Fruit fly (Drosophila melanogaster): ENCODE measurements around the gene Cp15.

The Cp15 gene

DNA sequence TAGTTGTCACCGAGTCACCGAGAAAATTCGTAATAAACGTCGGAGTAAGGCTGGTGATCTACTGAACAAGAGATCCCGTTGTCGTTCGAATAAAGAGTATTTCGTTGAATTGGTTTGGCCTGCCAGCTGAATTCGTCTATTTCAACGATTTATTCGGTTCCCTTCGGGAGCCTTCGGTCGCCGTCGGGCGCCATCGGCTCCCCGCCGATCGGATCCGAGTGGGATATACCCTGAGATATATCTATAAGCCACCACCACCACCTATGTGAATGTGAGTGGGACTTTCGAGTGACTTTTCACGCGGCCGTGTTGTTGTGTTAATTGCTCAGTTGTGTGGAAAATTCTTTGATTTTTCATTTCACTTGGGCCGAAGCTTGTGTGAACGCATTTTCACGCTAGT, 16.9 kb downstream of the Cp15 start, which contains the start of gene Prm:
Prm (minus strand) TSS at position 101 of the 400 bp plus-strand sequence.
- TF ChIP-seq rgr (GFP tag; optimal IDR thresholded peaks at IDR 0.05) = no peak
- TF ChIP-seq Hr78 (GFP tag; optimal IDR thresholded peaks at IDR 0.05) = no peak
- no peak for TF ChIP-seq dl (GFP tag; optimal IDR thresholded peaks at IDR 0.05; ENCODE audit: insufficient read depth in 1 of 2, partially characterized antibody in 2 of 2)
- no peak for TF ChIP-seq Hnf4 (GFP tag; optimal IDR thresholded peaks at IDR 0.05)

DNA sequence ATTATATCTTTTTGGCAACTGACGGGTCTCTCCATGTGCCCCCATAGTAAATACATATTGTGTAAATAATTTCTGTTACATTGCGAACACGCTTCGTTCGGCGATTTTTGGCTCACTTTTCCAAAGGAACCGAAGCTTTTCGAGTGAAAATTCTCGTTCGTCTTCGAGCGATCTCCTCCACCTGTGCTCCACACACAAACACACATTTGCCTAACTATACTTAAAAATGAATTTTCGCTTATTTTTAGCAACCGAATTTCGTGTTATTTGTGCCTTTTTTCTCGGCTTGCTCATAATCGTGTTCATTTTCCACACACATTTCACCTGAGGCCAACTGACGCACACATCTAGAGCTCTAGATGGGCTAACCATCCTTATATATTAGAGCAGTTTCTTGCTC, 18.2 kb downstream of the Cp15 start:
- TF ChIP-seq Rel (GFP tag; optimal IDR thresholded peaks at IDR 0.05) = no peak
- TF ChIP-seq Rel (tag; optimal IDR thresholded peaks at IDR 0.05) = no peak
- TF ChIP-seq woc (GFP tag; optimal IDR thresholded peaks at IDR 0.05) = no peak
- TF ChIP-seq ey (GFP tag; optimal IDR thresholded peaks at IDR 0.05) = no peak
- TF ChIP-seq psq (GFP tag; optimal IDR thresholded peaks at IDR 0.05) = no peak
- no peak for TF ChIP-seq pan (optimal IDR thresholded peaks at IDR 0.05)
- TF ChIP-seq dl (GFP tag; optimal IDR thresholded peaks at IDR 0.05; ENCODE audit: insufficient read depth in 1 of 2, partially characterized antibody in 2 of 2) = no peak
- TF ChIP-seq Sp1 (GFP tag; optimal IDR thresholded peaks at IDR 0.05) = no peak
- no peak for TF ChIP-seq GATAd (GFP tag; optimal IDR thresholded peaks at IDR 0.05)
- no peak for TF ChIP-seq Hr78 (GFP tag; optimal IDR thresholded peaks at IDR 0.05)
- no peak for TF ChIP-seq CG9705 (GFP tag; optimal IDR thresholded peaks at IDR 0.05)
- no peak for TF ChIP-seq fru (GFP tag; optimal IDR thresholded peaks at IDR 0.05)
- no peak for TF ChIP-seq dsf (GFP tag; optimal IDR thresholded peaks at IDR 0.05; ENCODE audit: borderline replicate concordance)
- TF ChIP-seq Mio (GFP tag; optimal IDR thresholded peaks at IDR 0.05) = no peak
- TF ChIP-seq Abd-B (GFP tag; optimal IDR thresholded peaks at IDR 0.05) = no peak
- TF ChIP-seq brk (GFP tag; optimal IDR thresholded peaks at IDR 0.05) = no peak
- TF ChIP-seq Vsx2 (GFP tag; optimal IDR thresholded peaks at IDR 0.05; ENCODE audit: partially characterized antibody) = no peak
- no peak for TF ChIP-seq Dif (GFP tag; optimal IDR thresholded peaks at IDR 0.05; ENCODE audit: partially characterized antibody)
- TF ChIP-seq Jra (GFP tag; optimal IDR thresholded peaks at IDR 0.05) = no peak
- no peak for TF ChIP-seq HLH106 (tag; optimal IDR thresholded peaks at IDR 0.05)

DNA sequence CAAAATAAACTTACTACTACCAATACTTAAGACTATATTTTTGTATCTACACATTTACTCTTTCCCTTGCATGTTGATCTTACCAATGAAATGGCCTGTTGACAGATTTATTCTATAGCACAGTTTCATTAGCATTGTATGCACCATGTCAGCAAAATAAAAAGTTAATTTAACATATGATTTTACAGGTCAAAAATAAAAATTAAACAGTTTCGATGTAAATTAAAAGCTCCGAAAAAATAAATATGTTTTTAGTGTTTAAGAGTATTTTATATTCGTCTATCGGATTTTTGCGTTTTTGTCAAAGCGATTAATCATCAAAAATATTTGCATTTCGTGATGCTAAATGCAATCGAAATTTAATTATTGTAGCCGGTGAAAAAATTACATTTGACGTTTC, 20.0 kb downstream of the Cp15 start:
- TF ChIP-seq rgr (GFP tag; optimal IDR thresholded peaks at IDR 0.05) = no peak
- no peak for TF ChIP-seq Hnf4 (GFP tag; optimal IDR thresholded peaks at IDR 0.05)
- no peak for TF ChIP-seq Myc (optimal IDR thresholded peaks at IDR 0.05)
- TF ChIP-seq lola (GFP tag; optimal IDR thresholded peaks at IDR 0.05) = no peak
- no peak for TF ChIP-seq fru (GFP tag; optimal IDR thresholded peaks at IDR 0.05)
- TF ChIP-seq ey (GFP tag; optimal IDR thresholded peaks at IDR 0.05) = no peak
- no peak for TF ChIP-seq psq (GFP tag; optimal IDR thresholded peaks at IDR 0.05)
- TF ChIP-seq br (GFP tag; optimal IDR thresholded peaks at IDR 0.05) = no peak
- TF ChIP-seq woc (GFP tag; optimal IDR thresholded peaks at IDR 0.05) = no peak
- no peak for TF ChIP-seq HLH106 (tag; optimal IDR thresholded peaks at IDR 0.05)
- TF ChIP-seq h (GFP tag; optimal IDR thresholded peaks at IDR 0.05) = no peak
- TF ChIP-seq Abd-B (GFP tag; optimal IDR thresholded peaks at IDR 0.05) = no peak
- TF ChIP-seq sv (GFP tag; optimal IDR thresholded peaks at IDR 0.05) = no peak
- TF ChIP-seq usp (GFP tag; optimal IDR thresholded peaks at IDR 0.05) = no peak
- TF ChIP-seq Rel (GFP tag; optimal IDR thresholded peaks at IDR 0.05) = no peak
- no peak for TF ChIP-seq Rel (tag; optimal IDR thresholded peaks at IDR 0.05)
- TF ChIP-seq pan (optimal IDR thresholded peaks at IDR 0.05) = no peak
- no peak for TF ChIP-seq CrebA (GFP tag; optimal IDR thresholded peaks at IDR 0.05; ENCODE audit: borderline replicate concordance)
- no peak for TF ChIP-seq tai (GFP tag; optimal IDR thresholded peaks at IDR 0.05)
- TF ChIP-seq brk (GFP tag; optimal IDR thresholded peaks at IDR 0.05) = no peak

dm6 chr3L:8748839-8749238, 20.6 kb downstream of the Cp15 start:
- TF ChIP-seq Hr78 (GFP tag; optimal IDR thresholded peaks at IDR 0.05) = no peak
- no peak for TF ChIP-seq jim (GFP tag; optimal IDR thresholded peaks at IDR 0.05)
- no peak for TF ChIP-seq brk (GFP tag; optimal IDR thresholded peaks at IDR 0.05)
- no peak for TF ChIP-seq Dfd (GFP tag; optimal IDR thresholded peaks at IDR 0.05)
- TF ChIP-seq Myc (optimal IDR thresholded peaks at IDR 0.05) = no peak
- TF ChIP-seq woc (GFP tag; optimal IDR thresholded peaks at IDR 0.05) = no peak
- no peak for TF ChIP-seq lola (GFP tag; optimal IDR thresholded peaks at IDR 0.05)
- TF ChIP-seq CG32264 (GFP tag; optimal IDR thresholded peaks at IDR 0.05) = no peak
- TF ChIP-seq dsf (GFP tag; optimal IDR thresholded peaks at IDR 0.05; ENCODE audit: borderline replicate concordance) = no peak
- TF ChIP-seq foxo (GFP tag; optimal IDR thresholded peaks at IDR 0.05) = peak in 1 of 2 experiments; percentile 25
- no peak for TF ChIP-seq ey (GFP tag; optimal IDR thresholded peaks at IDR 0.05)
- TF ChIP-seq N (GFP tag; optimal IDR thresholded peaks at IDR 0.05) = no peak
- TF ChIP-seq sv (GFP tag; optimal IDR thresholded peaks at IDR 0.05) = peak; percentile 41
- TF ChIP-seq Vsx2 (GFP tag; optimal IDR thresholded peaks at IDR 0.05; ENCODE audit: partially characterized antibody) = no peak
- peak; percentile 19 for TF ChIP-seq HLH106 (tag; optimal IDR thresholded peaks at IDR 0.05)
- TF ChIP-seq Sp1 (GFP tag; optimal IDR thresholded peaks at IDR 0.05) = no peak
- no peak for TF ChIP-seq pan (optimal IDR thresholded peaks at IDR 0.05)
- TF ChIP-seq br (GFP tag; optimal IDR thresholded peaks at IDR 0.05) = no peak
- no peak for TF ChIP-seq sage (GFP tag; optimal IDR thresholded peaks at IDR 0.05)
- no peak for TF ChIP-seq tai (GFP tag; optimal IDR thresholded peaks at IDR 0.05)
- TF ChIP-seq usp (GFP tag; optimal IDR thresholded peaks at IDR 0.05) = no peak
- TF ChIP-seq fru (GFP tag; optimal IDR thresholded peaks at IDR 0.05) = no peak
- TF ChIP-seq CG9705 (GFP tag; optimal IDR thresholded peaks at IDR 0.05) = no peak
- TF ChIP-seq Rel (GFP tag; optimal IDR thresholded peaks at IDR 0.05) = no peak
- no peak for TF ChIP-seq Rel (tag; optimal IDR thresholded peaks at IDR 0.05)
- TF ChIP-seq CrebA (GFP tag; optimal IDR thresholded peaks at IDR 0.05; ENCODE audit: borderline replicate concordance) = no peak
- no peak for TF ChIP-seq psq (GFP tag; optimal IDR thresholded peaks at IDR 0.05)
- TF ChIP-seq dl (GFP tag; optimal IDR thresholded peaks at IDR 0.05; ENCODE audit: insufficient read depth in 1 of 2, partially characterized antibody in 2 of 2) = no peak
- TF ChIP-seq OdsH (GFP tag; optimal IDR thresholded peaks at IDR 0.05) = no peak
- no peak for TF ChIP-seq Hr83 (GFP tag; optimal IDR thresholded peaks at IDR 0.05; ENCODE audit: poor library complexity, severe bottlenecking)
- peak; percentile 9 for TF ChIP-seq h (GFP tag; optimal IDR thresholded peaks at IDR 0.05)
- no peak for TF ChIP-seq Jra (GFP tag; optimal IDR thresholded peaks at IDR 0.05)
- no peak for TF ChIP-seq GATAd (GFP tag; optimal IDR thresholded peaks at IDR 0.05)
- TF ChIP-seq dmrt93B (GFP tag; optimal IDR thresholded peaks at IDR 0.05) = no peak
- peak; percentile 15 for TF ChIP-seq rgr (GFP tag; optimal IDR thresholded peaks at IDR 0.05)
- TF ChIP-seq Hnf4 (GFP tag; optimal IDR thresholded peaks at IDR 0.05) = no peak

All from whole organism, wandering third instar larva.